Fruit fly (Drosophila melanogaster) whole organism, embryonic: ENCODE data around the gene CG15431.

Experiments
- Blimp-1 ChIP-seq: fragments of 200-800 bp; sonication (Bioruptor generic); optimal IDR thresholded peaks from 3 replicates; lab custom pipeline; 2018; ENCODE audit warnings: missing biosample characterization, missing genetic modification characterization, mild to moderate bottlenecking, moderate library complexity, missing genetic modification reagents
- CG15479 ChIP-seq: fragments of 200-800 bp; sonication (Bioruptor generic); optimal IDR thresholded peaks from 3 replicates; lab custom pipeline; 2019; ENCODE audit warnings: missing biosample characterization, mild to moderate bottlenecking, missing genetic modification characterization, moderate library complexity
- CG15696 ChIP-seq: fragments of 200-800 bp; sonication (Bioruptor generic); optimal IDR thresholded peaks from 2 replicates; lab custom pipeline; 2019; ENCODE audit warnings: missing biosample characterization, mild to moderate bottlenecking, missing genetic modification characterization, moderate library complexity
- CG1603 ChIP-seq: fragments of 200-800 bp; sonication (Bioruptor generic); optimal IDR thresholded peaks from 2 replicates; lab custom pipeline; 2019; ENCODE audit warnings: missing biosample characterization, mild to moderate bottlenecking, missing genetic modification characterization, moderate library complexity
- CG17361 ChIP-seq: fragments of 200-800 bp; sonication (Bioruptor generic); IDR thresholded peaks from 3 replicates; pipeline ENCODE4 v1.3.6; 2022; ENCODE audit warnings: missing biosample characterization, missing genetic modification characterization
- CG17612 ChIP-seq: fragments of 200-800 bp; sonication (Bioruptor generic); IDR thresholded peaks from 2 replicates; pipeline ENCODE4 v1.3.6; 2022; ENCODE audit warnings: missing biosample characterization, missing genetic modification characterization
- CG2712 ChIP-seq: fragments of 200-800 bp; optimal IDR thresholded peaks from 3 replicates; lab custom pipeline; 2019; ENCODE audit warnings: missing biosample characterization, mild to moderate bottlenecking, missing genetic modification characterization, moderate library complexity
- CG31388 ChIP-seq: fragments of 200-800 bp; sonication (Bioruptor generic); optimal IDR thresholded peaks from 2 replicates; lab custom pipeline; 2016; ENCODE audit warnings: missing biosample characterization, missing genetic modification characterization
- CG31441 ChIP-seq: fragments of 200-800 bp; sonication (Bioruptor generic); IDR thresholded peaks from 2 replicates; pipeline ENCODE4 v1.3.6; 2022; ENCODE audit warnings: missing biosample characterization, missing genetic modification characterization
- CG32767 ChIP-seq: fragments of 200-800 bp; sonication (Bioruptor generic); IDR thresholded peaks from 2 replicates; pipeline ENCODE4 v1.3.6; 2022; ENCODE audit warnings: missing biosample characterization, missing genetic modification characterization
- CG33557 ChIP-seq: fragments of 200-800 bp; sonication (Bioruptor generic); optimal IDR thresholded peaks from 2 replicates; lab custom pipeline; 2019; ENCODE audit warnings: missing biosample characterization, mild to moderate bottlenecking, missing genetic modification characterization, moderate library complexity
- CG3407 ChIP-seq: fragments of 200-800 bp; sonication (Bioruptor generic); optimal IDR thresholded peaks from 2 replicates; lab custom pipeline; 2018; ENCODE audit warnings: missing biosample characterization, mild to moderate bottlenecking, missing genetic modification characterization
- CG3838 ChIP-seq: fragments of 200-800 bp; sonication (Bioruptor generic); optimal IDR thresholded peaks from 3 replicates; lab custom pipeline; 2016; ENCODE audit warnings: missing biosample characterization, missing genetic modification characterization
- CG4617 ChIP-seq: fragments of 200-800 bp; sonication (Bioruptor generic); optimal IDR thresholded peaks from 3 replicates; lab custom pipeline; 2016; ENCODE audit warnings: missing biosample characterization, missing genetic modification characterization, borderline replicate concordance
- CG4707 ChIP-seq: fragments of 200-800 bp; sonication (Bioruptor generic); optimal IDR thresholded peaks from 2 replicates; lab custom pipeline; 2018; ENCODE audit warnings: missing biosample characterization, mild to moderate bottlenecking, missing genetic modification characterization, moderate library complexity
- CG4854 ChIP-seq: fragments of 200-800 bp; sonication (Bioruptor generic); optimal IDR thresholded peaks from 2 replicates; lab custom pipeline; 2016; ENCODE audit warnings: missing biosample characterization, missing genetic modification characterization, inconsistent platforms
- CG6813 ChIP-seq: fragments of 200-800 bp; sonication (Bioruptor generic); optimal IDR thresholded peaks from 2 replicates; lab custom pipeline; 2017; ENCODE audit warnings: missing biosample characterization, missing genetic modification characterization, mild to moderate bottlenecking, moderate library complexity, missing genetic modification reagents
- CG7372 ChIP-seq: fragments of 200-800 bp; sonication (Bioruptor generic); IDR thresholded peaks from 2 replicates; pipeline ENCODE4 v1.3.6; 2022; ENCODE audit warnings: missing biosample characterization, missing genetic modification characterization
- CG7745 ChIP-seq: fragments of 200-800 bp; sonication (Bioruptor generic); optimal IDR thresholded peaks from 2 replicates; lab custom pipeline; 2018; ENCODE audit warnings: missing biosample characterization, mild to moderate bottlenecking, missing genetic modification characterization, moderate library complexity
- CG8924 ChIP-seq: fragments of 200-800 bp; optimal IDR thresholded peaks from 3 replicates; lab custom pipeline; 2019; ENCODE audit warnings: missing biosample characterization, mild to moderate bottlenecking, missing genetic modification characterization, moderate library complexity
- CG9727 ChIP-seq: fragments of 200-800 bp; sonication (Bioruptor generic); optimal IDR thresholded peaks from 3 replicates; lab custom pipeline; 2017; ENCODE audit warnings: missing biosample characterization, mild to moderate bottlenecking, missing genetic modification characterization
- Fer3 ChIP-seq: fragments of 200-800 bp; sonication (Bioruptor generic); optimal IDR thresholded peaks from 2 replicates; lab custom pipeline; 2018; ENCODE audit warnings: missing biosample characterization, mild to moderate bottlenecking, missing genetic modification characterization, moderate library complexity
- GATAe ChIP-seq: fragments of 200-800 bp; sonication (Bioruptor generic); conservative IDR thresholded peaks from 2 replicates; pipeline ENCODE4 v1.3.6; 2022; ENCODE audit warnings: missing biosample characterization, missing genetic modification characterization
- HLHmδ ChIP-seq: fragments of 200-800 bp; sonication (Bioruptor generic); optimal IDR thresholded peaks from 2 replicates; lab custom pipeline; 2018; ENCODE audit warnings: missing biosample characterization, mild to moderate bottlenecking, missing genetic modification characterization, moderate library complexity
- Hr78 ChIP-seq, 2 experiments: fragments of 200-800 bp in 1 of 2; fragments of >200 bp in 1 of 2; sonication (Bioruptor generic) in 1 of 2; optimal IDR thresholded peaks; 2 replicates each; lab custom pipeline; 2017 to 2019; ENCODE audit warnings: missing biosample characterization in 2 of 2, missing genetic modification characterization in 2 of 2, mild to moderate bottlenecking in 1 of 2, moderate library complexity in 1 of 2
- Kr ChIP-seq: fragments of 200-800 bp; sonication (Bioruptor generic); optimal IDR thresholded peaks from 2 replicates; lab custom pipeline; 2017; ENCODE audit warnings: missing biosample characterization, mild to moderate bottlenecking, missing genetic modification characterization
- Lhr ChIP-seq: fragments of 200-800 bp; sonication (Bioruptor generic); optimal IDR thresholded peaks from 3 replicates; lab custom pipeline; 2017; ENCODE audit warnings: mild to moderate bottlenecking, missing biosample characterization, missing genetic modification reagents, missing genetic modification characterization
- Lpt ChIP-seq: fragments of >200 bp; optimal IDR thresholded peaks from 2 replicates; lab custom pipeline; 2018; ENCODE audit warnings: missing biosample characterization, missing genetic modification characterization
- MBD-R2 ChIP-seq: fragments of 200-800 bp; sonication (Bioruptor generic); IDR thresholded peaks from 2 replicates; pipeline ENCODE4 v1.3.6; 2022; ENCODE audit warnings: missing biosample characterization, missing genetic modification characterization
- Med ChIP-seq: fragments of 200-800 bp; sonication (Bioruptor generic); peaks from one replicate; lab custom pipeline; 2016; ENCODE audit warnings: missing biosample characterization, missing genetic modification characterization, mild to moderate bottlenecking, inconsistent platforms, moderate library complexity
- PHDP ChIP-seq: fragments of 200-800 bp; sonication (Bioruptor generic); optimal IDR thresholded peaks from 3 replicates; lab custom pipeline; 2018; ENCODE audit warnings: missing biosample characterization, mild to moderate bottlenecking, missing genetic modification characterization, moderate library complexity
- ac ChIP-seq: fragments of 200-800 bp; sonication (Bioruptor generic); optimal IDR thresholded peaks from 3 replicates; lab custom pipeline; 2017; ENCODE audit warnings: missing biosample characterization, mild to moderate bottlenecking, missing genetic modification characterization
- cad ChIP-seq: fragments of >200 bp; optimal IDR thresholded peaks from 2 replicates; lab custom pipeline; 2017; ENCODE audit warnings: missing biosample characterization, missing genetic modification characterization
- chinmo ChIP-seq: fragments of 200-800 bp; sonication (Bioruptor generic); IDR thresholded peaks from 4 replicates; pipeline ENCODE4 v1.3.6; 2022; ENCODE audit warnings: missing biosample characterization, missing genetic modification characterization; ENCODE audit not compliant: partially characterized antibody
- dmrt11E ChIP-seq: fragments of 200-800 bp; sonication (Bioruptor generic); optimal IDR thresholded peaks from 3 replicates; lab custom pipeline; 2018; ENCODE audit warnings: missing biosample characterization, mild to moderate bottlenecking, missing genetic modification characterization, moderate library complexity
- grau ChIP-seq: fragments of 200-800 bp; optimal IDR thresholded peaks from 3 replicates; lab custom pipeline; 2019; ENCODE audit warnings: missing biosample characterization, mild to moderate bottlenecking, missing genetic modification characterization, moderate library complexity
- gsb-n ChIP-seq: fragments of 200-800 bp; sonication (Bioruptor generic); optimal IDR thresholded peaks from 3 replicates; lab custom pipeline; 2018; ENCODE audit warnings: missing biosample characterization, mild to moderate bottlenecking, missing genetic modification characterization
- kni ChIP-seq: fragments of 200-800 bp; sonication (Bioruptor generic); optimal IDR thresholded peaks from 3 replicates; lab custom pipeline; 2017; ENCODE audit warnings: mild to moderate bottlenecking, missing biosample characterization, missing genetic modification reagents, missing genetic modification characterization
- oc ChIP-seq: fragments of 200-800 bp; sonication (Bioruptor generic); optimal IDR thresholded peaks from 2 replicates; lab custom pipeline; 2018; ENCODE audit warnings: missing biosample characterization, mild to moderate bottlenecking, missing genetic modification characterization, moderate library complexity
- org-1 ChIP-seq: fragments of 200-800 bp; sonication (Bioruptor generic); optimal IDR thresholded peaks from 2 replicates; lab custom pipeline; 2017; ENCODE audit warnings: missing biosample characterization, missing genetic modification characterization
- psq ChIP-seq: fragments of 200-800 bp; sonication (Bioruptor generic); optimal IDR thresholded peaks from 2 replicates; lab custom pipeline; 2017; ENCODE audit warnings: missing biosample characterization, missing genetic modification characterization
- sens ChIP-seq: fragments of 200-800 bp; sonication (Bioruptor generic); peaks from one replicate; lab custom pipeline; 2016; ENCODE audit warnings: missing biosample characterization, missing genetic modification characterization
- shn ChIP-seq: fragments of 200-800 bp; sonication (Bioruptor generic); optimal IDR thresholded peaks from 3 replicates; lab custom pipeline; 2016; ENCODE audit warnings: missing biosample characterization, missing genetic modification characterization
- sqz ChIP-seq: fragments of 200-800 bp; sonication (Bioruptor generic); optimal IDR thresholded peaks from 3 replicates; lab custom pipeline; 2018; ENCODE audit warnings: missing biosample characterization, mild to moderate bottlenecking, missing genetic modification characterization
- stc ChIP-seq: fragments of 200-800 bp; sonication (Bioruptor generic); IDR thresholded peaks from 2 replicates; pipeline ENCODE4 v1.3.6; 2022; ENCODE audit warnings: missing biosample characterization, missing genetic modification characterization
- unpg ChIP-seq: fragments of 200-800 bp; sonication (Bioruptor generic); optimal IDR thresholded peaks from 3 replicates; lab custom pipeline; 2018; ENCODE audit warnings: missing biosample characterization, mild to moderate bottlenecking, missing genetic modification characterization, moderate library complexity
- vvl ChIP-seq: fragments of 200-800 bp; sonication (Bioruptor generic); IDR thresholded peaks from 2 replicates; pipeline ENCODE4 v1.3.6; 2022; ENCODE audit warnings: missing biosample characterization, missing genetic modification characterization
- wek ChIP-seq: fragments of 200-800 bp; sonication (Bioruptor generic); optimal IDR thresholded peaks from 3 replicates; lab custom pipeline; 2018; ENCODE audit warnings: missing biosample characterization, mild to moderate bottlenecking, missing genetic modification characterization, moderate library complexity

The CG15431 gene

DNA sequence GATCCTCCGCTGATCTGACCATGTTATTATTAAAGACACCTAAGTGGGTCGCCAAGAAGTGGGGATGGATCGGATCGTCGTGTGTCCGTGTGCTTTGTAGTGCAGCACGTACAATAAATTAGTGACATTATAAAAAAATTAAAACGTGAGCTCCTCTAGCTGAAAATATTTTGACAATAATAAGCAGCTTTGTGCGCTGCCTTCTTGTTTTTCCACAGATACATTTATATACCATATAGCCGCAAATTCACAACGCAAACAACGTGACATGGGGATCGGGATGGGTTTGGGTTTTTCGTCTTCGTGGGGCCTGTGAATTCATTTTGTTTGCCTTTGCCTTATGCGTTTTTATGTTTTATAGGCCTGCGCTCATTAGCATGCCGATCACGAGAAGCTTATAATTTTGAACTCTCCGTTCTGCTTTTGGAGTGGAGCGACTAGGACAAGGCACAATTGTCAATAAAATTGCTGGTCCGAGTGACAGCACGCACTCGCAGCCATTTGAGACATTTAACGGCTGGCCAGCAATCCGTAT, 75.2 kb downstream of the CG15431 start:
- peak in 1 of 2 experiments; percentile 57 for TF ChIP-seq Hr78 (GFP tag; optimal IDR thresholded peaks at IDR 0.05; lab: Kevin White, UChicago)
- TF ChIP-seq CG17612 (GFP tag; lab: Robert Waterston, UW), result 0 out of 2 replicates have a peak, but pooled peaks have one; percentile 29
- TF ChIP-seq chinmo (GFP tag; lab: Robert Waterston, UW), result 0 out of 4 replicates have a peak, but pooled peaks have one; percentile 59
- peak; percentile 2 for TF ChIP-seq Med
- TF ChIP-seq kni (GFP tag; lab: Kevin White, UChicago), result peak; percentile 88
- no peak for TF ChIP-seq grau
- TF ChIP-seq vvl (GFP tag; lab: Robert Waterston, UW), result peak; percentile 52; the same call in 1 of the 2 replicates
- peak; percentile 73 for TF ChIP-seq sens (GFP tag; lab: Kevin White, UChicago)
- TF ChIP-seq CG32767 (GFP tag; lab: Robert Waterston, UW), result no peak

DNA sequence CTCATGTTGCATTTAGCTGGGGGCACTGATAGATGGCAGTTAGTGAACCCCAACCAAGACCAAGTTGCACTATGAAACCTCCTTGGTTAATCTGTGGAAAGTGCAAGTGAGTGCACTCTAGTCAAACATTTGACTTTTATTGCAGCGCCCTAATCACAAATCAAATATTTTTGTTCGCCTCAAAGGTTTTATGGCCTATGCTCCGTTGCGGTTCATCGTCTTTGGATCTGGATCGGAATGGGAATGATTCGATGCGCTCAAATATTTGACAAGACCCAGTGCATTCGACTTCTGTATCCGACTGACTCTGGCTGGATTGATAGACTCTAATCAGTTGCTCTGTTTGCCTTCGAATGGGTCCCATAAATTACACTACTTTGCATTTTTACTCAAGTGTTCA, 76.2 kb downstream of the CG15431 start:
- TF ChIP-seq CG4707 (no peak), sqz (GFP tag; lab: Kevin White, UChicago) (no peak), CG6813 (GFP tag; lab: Kevin White, UChicago) (peak; percentile 44), CG3838 (GFP tag; lab: Kevin White, UChicago) (no peak), cad (GFP tag; lab: Kevin White, UChicago) (peak; percentile 38), Lhr (GFP tag; lab: Kevin White, UChicago) (peak; percentile 1), CG31388 (no peak), CG4617 (no peak), shn (GFP tag; lab: Kevin White, UChicago) (no peak), CG8924 (tag; lab: Kevin White, UChicago) (peak; percentile 7), CG9727 (GFP tag; lab: Kevin White, UChicago) (peak; percentile 38), Hr78 (GFP tag; optimal IDR thresholded peaks at IDR 0.05; lab: Kevin White, UChicago) (peak in 1 of 2 experiments; percentile 74), MBD-R2 (no peak), CG3407 (peak; percentile 5), CG2712 (tag; lab: Kevin White, UChicago) (peak; percentile 15), CG1603 (tag; lab: Kevin White, UChicago) (peak; percentile 44), CG4854 (GFP tag; lab: Kevin White, UChicago) (no peak), Kr (peak; percentile 54), GATAe (GFP tag; lab: Robert Waterston, UW) (no peak), unpg (peak; percentile 0), CG15479 (GFP tag; lab: Kevin White, UChicago) (peak; percentile 49), psq (GFP tag; lab: Kevin White, UChicago) (no peak), Med (peak; percentile 5), CG15696 (tag; lab: Kevin White, UChicago) (peak; percentile 55), CG7745 (tag; lab: Kevin White, UChicago) (peak; percentile 18), CG7372 (no peak), Lpt (GFP tag; lab: Kevin White, UChicago) (no peak), wek (GFP tag; lab: Kevin White, UChicago) (no peak), CG31441 (GFP tag; lab: Robert Waterston, UW) (0 out of 2 replicates have a peak, but pooled peaks have one; percentile 24), Fer3 (tag; lab: Kevin White, UChicago) (no peak), HLHmδ (peak; percentile 40), dmrt11E (tag; lab: Kevin White, UChicago) (peak; percentile 23), Blimp-1 (GFP tag; lab: Kevin White, UChicago) (peak; percentile 44), PHDP (tag; lab: Kevin White, UChicago) (no peak), stc (GFP tag; lab: Robert Waterston, UW) (no peak), oc (tag; lab: Kevin White, UChicago) (peak; percentile 15), CG17361 (GFP tag; lab: Robert Waterston, UW) (no peak), CG33557 (peak; percentile 54), ac (peak; percentile 50), org-1 (GFP tag; lab: Kevin White, UChicago) (peak; percentile 15), gsb-n (tag; lab: Kevin White, UChicago) (peak; percentile 73)
